Fruit fly (Drosophila melanogaster) whole organism, prepupa: ENCODE measurements around the gene CG15221.

Experiments used
- CG10669 ChIP-seq: fragments of 200-800 bp; sonication (Bioruptor generic); optimal IDR thresholded peaks from 3 replicates; lab custom pipeline; 2018; ENCODE audit warnings: missing biosample characterization, mild to moderate bottlenecking, missing genetic modification characterization, moderate library complexity
- CG11294 ChIP-seq: fragments of 200-800 bp; sonication (Bioruptor generic); IDR thresholded peaks from 2 replicates; pipeline ENCODE4 v1.3.6; 2022; ENCODE audit warnings: missing biosample characterization, missing genetic modification characterization
- CG11762 ChIP-seq: fragments of 200-800 bp; sonication (Bioruptor generic); optimal IDR thresholded peaks from 3 replicates; lab custom pipeline; 2016; ENCODE audit warnings: missing biosample characterization, missing genetic modification characterization; ENCODE audit not compliant: insufficient read depth
- CG15336 ChIP-seq: fragments of 200-800 bp; sonication (Bioruptor generic); IDR thresholded peaks from 2 replicates; pipeline ENCODE4 v1.3.6; 2022; ENCODE audit warnings: missing biosample characterization, missing genetic modification characterization
- CG16779 ChIP-seq: fragments of 200-800 bp; sonication (Bioruptor generic); optimal IDR thresholded peaks from 3 replicates; lab custom pipeline; 2017; ENCODE audit warnings: missing biosample characterization, mild to moderate bottlenecking, missing genetic modification characterization
- CG31627 ChIP-seq: fragments of 200-800 bp; sonication (Bioruptor generic); optimal IDR thresholded peaks from 3 replicates; lab custom pipeline; 2016; ENCODE audit warnings: missing biosample characterization, missing genetic modification characterization
- CG34406 ChIP-seq: fragments of 200-800 bp; sonication (Bioruptor generic); optimal IDR thresholded peaks from 3 replicates; lab custom pipeline; 2016; ENCODE audit warnings: missing biosample characterization, missing genetic modification characterization
- CG3919 ChIP-seq: fragments of 200-800 bp; sonication (Bioruptor generic); optimal IDR thresholded peaks from 3 replicates; lab custom pipeline; 2016; ENCODE audit warnings: missing biosample characterization, missing genetic modification characterization
- CG4318 ChIP-seq: fragments of 200-800 bp; sonication (Bioruptor generic); optimal IDR thresholded peaks from 3 replicates; lab custom pipeline; 2017; ENCODE audit warnings: missing biosample characterization, mild to moderate bottlenecking, missing genetic modification characterization
- CG6276 ChIP-seq: fragments of 200-800 bp; sonication (Bioruptor generic); optimal IDR thresholded peaks from 2 replicates; lab custom pipeline; 2017; ENCODE audit warnings: missing biosample characterization, mild to moderate bottlenecking, missing genetic modification characterization
- CG6792 ChIP-seq: fragments of 200-800 bp; sonication (Bioruptor generic); optimal IDR thresholded peaks from 3 replicates; lab custom pipeline; 2016; ENCODE audit warnings: missing biosample characterization, missing genetic modification characterization
- CG6808 ChIP-seq: fragments of 200-800 bp; sonication (Bioruptor generic); optimal IDR thresholded peaks from 3 replicates; lab custom pipeline; 2017; ENCODE audit warnings: missing biosample characterization, missing genetic modification characterization, mild to moderate bottlenecking, moderate library complexity, missing genetic modification reagents
- CG6854 ChIP-seq: fragments of 200-800 bp; sonication (Bioruptor generic); optimal IDR thresholded peaks from 2 replicates; lab custom pipeline; 2017; ENCODE audit warnings: missing biosample characterization, mild to moderate bottlenecking, missing genetic modification characterization
- CG7368 ChIP-seq: fragments of 200-800 bp; sonication (Bioruptor generic); optimal IDR thresholded peaks from 3 replicates; lab custom pipeline; 2016; ENCODE audit warnings: missing biosample characterization, missing genetic modification characterization
- CG8319 ChIP-seq: fragments of 200-800 bp; sonication (Bioruptor generic); optimal IDR thresholded peaks from 3 replicates; lab custom pipeline; 2016; ENCODE audit warnings: missing biosample characterization, missing genetic modification characterization
- CG8632 ChIP-seq: fragments of 200-800 bp; sonication (Bioruptor generic); optimal IDR thresholded peaks from 3 replicates; lab custom pipeline; 2016; ENCODE audit warnings: missing biosample characterization, missing genetic modification characterization
- CG9139 ChIP-seq: fragments of 200-800 bp; sonication (Bioruptor generic); optimal IDR thresholded peaks from 3 replicates; lab custom pipeline; 2017; ENCODE audit warnings: missing biosample characterization, mild to moderate bottlenecking, missing genetic modification characterization
- Eip75B ChIP-seq: fragments of 200-800 bp; sonication (Bioruptor generic); optimal IDR thresholded peaks from 3 replicates; lab custom pipeline; 2016; ENCODE audit warnings: missing biosample characterization, missing genetic modification characterization
- Eip78C ChIP-seq: fragments of 200-800 bp; sonication (Bioruptor generic); peaks from one replicate; lab custom pipeline; 2016; ENCODE audit warnings: missing biosample characterization, missing genetic modification characterization
- Eip93F ChIP-seq: fragments of 200-800 bp; sonication (Bioruptor generic); optimal IDR thresholded peaks from 2 replicates; lab custom pipeline; 2016; ENCODE audit warnings: missing biosample characterization, mild to moderate bottlenecking, missing genetic modification characterization
- Ets96B ChIP-seq: fragments of 200-800 bp; optimal IDR thresholded peaks from 2 replicates; lab custom pipeline; 2019; ENCODE audit warnings: missing biosample characterization, mild to moderate bottlenecking, missing genetic modification characterization, moderate library complexity
- Gug ChIP-seq: fragments of 200-800 bp; sonication (Bioruptor generic); IDR thresholded peaks from 2 replicates; pipeline ENCODE4 v1.3.6; 2022; ENCODE audit warnings: missing biosample characterization, missing genetic modification characterization
- Hr38 ChIP-seq: sonication (Bioruptor generic); optimal IDR thresholded peaks from 2 replicates; lab custom pipeline; 2016; ENCODE audit warnings: missing biosample characterization, missing genetic modification characterization
- Hr39 ChIP-seq: fragments of 200-800 bp; sonication (Bioruptor generic); optimal IDR thresholded peaks from 2 replicates; lab custom pipeline; 2016; ENCODE audit warnings: missing biosample characterization, missing genetic modification characterization
- Hr4 ChIP-seq: fragments of 200-800 bp; sonication (Bioruptor generic); optimal IDR thresholded peaks from 3 replicates; lab custom pipeline; 2016; ENCODE audit warnings: missing biosample characterization, missing genetic modification characterization
- Lpt ChIP-seq: fragments of 200-800 bp; sonication (Bioruptor generic); optimal IDR thresholded peaks from 3 replicates; lab custom pipeline; 2016; ENCODE audit warnings: missing biosample characterization, missing genetic modification characterization
- Met ChIP-seq: fragments of 200-800 bp; sonication (Bioruptor generic); optimal IDR thresholded peaks from 3 replicates; lab custom pipeline; 2016; ENCODE audit warnings: missing biosample characterization, missing genetic modification characterization
- OdsH ChIP-seq: fragments of 200-800 bp; sonication (Bioruptor generic); optimal IDR thresholded peaks from 3 replicates; lab custom pipeline; 2016; ENCODE audit warnings: missing biosample characterization, missing genetic modification characterization
- Sox102F ChIP-seq: fragments of 200-800 bp; sonication (Bioruptor generic); optimal IDR thresholded peaks from 2 replicates; lab custom pipeline; 2016; ENCODE audit warnings: missing biosample characterization, mild to moderate bottlenecking, missing genetic modification characterization
- Sox14 ChIP-seq: fragments of 200-800 bp; sonication (Bioruptor generic); optimal IDR thresholded peaks from 3 replicates; lab custom pipeline; 2016; ENCODE audit warnings: missing biosample characterization, missing genetic modification characterization
- Sox15 ChIP-seq: fragments of 200-800 bp; sonication (Bioruptor generic); optimal IDR thresholded peaks from 3 replicates; lab custom pipeline; 2016; ENCODE audit warnings: missing biosample characterization, missing genetic modification characterization
- achi ChIP-seq: fragments of 200-800 bp; sonication (Bioruptor generic); optimal IDR thresholded peaks from 3 replicates; lab custom pipeline; 2016; ENCODE audit warnings: missing biosample characterization, missing genetic modification characterization
- acj6 ChIP-seq: fragments of 200-800 bp; sonication (Bioruptor generic); optimal IDR thresholded peaks from 3 replicates; lab custom pipeline; 2016; ENCODE audit warnings: missing biosample characterization, missing genetic modification characterization
- cyc ChIP-seq: fragments of 200-800 bp; sonication (Bioruptor generic); optimal IDR thresholded peaks from 3 replicates; lab custom pipeline; 2016; ENCODE audit warnings: missing biosample characterization, missing genetic modification characterization
- dac ChIP-seq: fragments of 200-800 bp; sonication (Bioruptor generic); optimal IDR thresholded peaks from 2 replicates; lab custom pipeline; 2017; ENCODE audit warnings: missing biosample characterization, mild to moderate bottlenecking, missing genetic modification characterization
- dsx ChIP-seq: fragments of 200-800 bp; optimal IDR thresholded peaks from 3 replicates; lab custom pipeline; 2019; ENCODE audit warnings: missing biosample characterization, mild to moderate bottlenecking, missing genetic modification characterization, moderate library complexity; ENCODE audit not compliant: poor library complexity, severe bottlenecking
- eg ChIP-seq: fragments of 200-800 bp; sonication (Bioruptor generic); IDR thresholded peaks from 3 replicates; pipeline ENCODE4 v1.3.6; 2022; ENCODE audit warnings: missing biosample characterization, missing genetic modification characterization
- fkh ChIP-seq: fragments of 200-800 bp; sonication (Bioruptor generic); optimal IDR thresholded peaks from 3 replicates; lab custom pipeline; 2017; ENCODE audit warnings: missing biosample characterization, mild to moderate bottlenecking, missing genetic modification characterization, moderate library complexity
- net ChIP-seq: fragments of 200-800 bp; sonication (Bioruptor generic); optimal IDR thresholded peaks from 3 replicates; lab custom pipeline; 2016; ENCODE audit warnings: missing biosample characterization, missing genetic modification characterization
- pdm3 ChIP-seq: fragments of 200-800 bp; sonication (Bioruptor generic); optimal IDR thresholded peaks from 3 replicates; lab custom pipeline; 2016; ENCODE audit warnings: missing biosample characterization, missing genetic modification characterization
- salr ChIP-seq, 2 experiments: fragments of 200-800 bp; sonication (Bioruptor generic); optimal IDR thresholded peaks; 3 replicates each; lab custom pipeline; 2016 to 2018; ENCODE audit warnings: missing biosample characterization in 2 of 2, missing genetic modification characterization in 2 of 2, mild to moderate bottlenecking in 1 of 2
- ss ChIP-seq, 2 experiments: fragments of 200-800 bp; sonication (Bioruptor generic); optimal IDR thresholded peaks; 2 replicates in 1 of 2; 3 replicates in 1 of 2; lab custom pipeline; 2017 to 2018; ENCODE audit warnings: mild to moderate bottlenecking in 2 of 2, missing biosample characterization in 2 of 2, missing genetic modification characterization in 2 of 2, moderate library complexity in 1 of 2
- svp ChIP-seq: fragments of 200-800 bp; sonication (Bioruptor generic); peaks from one replicate; lab custom pipeline; 2016; ENCODE audit warnings: missing biosample characterization, missing genetic modification characterization
- topi ChIP-seq: fragments of 200-800 bp; sonication (Bioruptor generic); optimal IDR thresholded peaks from 3 replicates; lab custom pipeline; 2016; ENCODE audit warnings: missing biosample characterization, missing genetic modification characterization
- vri ChIP-seq: fragments of 200-800 bp; sonication (Bioruptor generic); optimal IDR thresholded peaks from 3 replicates; lab custom pipeline; 2016; ENCODE audit warnings: missing biosample characterization, mild to moderate bottlenecking, missing genetic modification characterization

The CG15221 gene

DNA sequence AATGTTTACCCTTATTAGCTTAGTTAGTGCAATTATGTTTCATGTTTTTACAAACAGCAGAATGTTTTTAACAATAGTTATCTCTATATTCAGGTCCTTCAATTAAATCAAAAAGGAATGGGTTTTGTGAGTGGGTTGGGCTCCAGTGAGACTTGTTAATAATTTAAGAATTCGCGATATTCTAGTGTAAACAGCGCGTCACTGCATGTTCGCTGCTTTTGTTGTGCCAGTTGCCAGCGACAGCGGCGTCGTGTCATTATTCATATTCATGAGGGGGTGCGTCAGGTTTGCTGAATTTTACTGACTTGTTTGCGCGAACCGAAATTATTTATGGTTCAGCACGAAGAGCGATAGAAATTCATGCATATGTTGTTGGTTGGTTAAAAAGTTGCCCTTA, 8.8 kb upstream of the CG15221 start, which contains the start of gene Amun (continued):
- TF ChIP-seq Eip93F (no peak), Ets96B (tag; lab: Kevin White, UChicago) (no peak), CG8319 (no peak), dac (GFP tag; lab: Kevin White, UChicago) (no peak), topi (GFP tag; lab: Kevin White, UChicago) (peak; percentile 39), CG9139 (GFP tag; lab: Kevin White, UChicago) (no peak), OdsH (GFP tag; lab: Kevin White, UChicago) (peak; percentile 53), CG8632 (GFP tag; lab: Kevin White, UChicago) (no peak), CG16779 (tag; lab: Kevin White, UChicago) (no peak), CG6792 (GFP tag; lab: Kevin White, UChicago) (peak; percentile 43), ss (GFP tag; optimal IDR thresholded peaks at IDR 0.05; lab: Kevin White, UChicago) (no peak), CG15336 (peak; percentile 18; the same call in 1 of the 2 replicates), CG7368 (GFP tag; lab: Kevin White, UChicago) (peak; percentile 50), CG10669 (GFP tag; lab: Kevin White, UChicago) (peak; percentile 51), eg (GFP tag; lab: Robert Waterston, UW) (peak; percentile 41), svp (peak; percentile 41), Sox14 (GFP tag; lab: Kevin White, UChicago) (peak; percentile 43), fkh (GFP tag; lab: Kevin White, UChicago) (peak; percentile 62), pdm3 (GFP tag; lab: Kevin White, UChicago) (peak; percentile 52)

DNA sequence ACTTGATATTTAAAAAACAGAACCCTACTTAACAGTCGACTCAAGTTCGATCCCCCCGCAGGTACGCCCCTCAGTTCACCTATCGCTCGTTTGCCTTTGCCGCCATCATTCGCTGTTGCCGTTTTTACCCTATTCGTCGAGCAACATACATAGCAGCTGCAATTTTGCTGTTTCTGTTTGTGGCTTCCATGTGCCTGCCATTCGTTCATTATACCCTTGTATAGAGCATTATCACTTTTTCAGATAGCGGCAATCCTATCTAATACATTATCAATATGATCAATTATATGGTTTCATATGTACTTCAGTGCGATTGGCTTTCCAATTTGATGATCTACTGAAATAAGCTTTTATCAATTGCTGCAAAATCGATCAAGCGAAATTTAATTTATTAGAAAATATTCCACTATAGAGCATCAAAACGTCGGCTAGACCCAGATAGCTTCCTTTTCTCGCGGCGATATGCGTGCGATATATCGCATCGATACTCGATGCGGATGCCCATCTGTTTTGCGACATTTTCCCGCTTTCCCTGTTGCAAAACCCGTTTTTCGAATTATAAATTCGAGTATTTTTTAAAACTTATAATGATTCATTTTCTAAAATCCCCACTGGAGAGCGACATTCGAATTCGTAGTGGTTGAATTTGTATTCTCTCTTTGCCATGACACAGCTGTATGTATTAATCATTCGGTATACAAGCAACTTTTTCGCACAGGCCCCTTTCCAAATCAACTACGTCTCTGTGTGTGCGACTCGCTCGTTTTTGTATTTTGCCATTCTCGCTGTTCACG, 7.9 kb upstream of the CG15221 start:
- TF ChIP-seq CG4318 (GFP tag; lab: Kevin White, UChicago) (peak; percentile 83), CG10669 (GFP tag; lab: Kevin White, UChicago) (peak; percentile 94), acj6 (GFP tag; lab: Kevin White, UChicago) (peak; percentile 87), CG6854 (GFP tag; lab: Kevin White, UChicago) (peak; percentile 75), CG7368 (GFP tag; lab: Kevin White, UChicago) (peak; percentile 73), Sox15 (GFP tag; lab: Kevin White, UChicago) (peak; percentile 84), salr (GFP tag; optimal IDR thresholded peaks at IDR 0.05; lab: Kevin White, UChicago) (peak; percentile 74), dsx (GFP tag; lab: Kevin White, UChicago) (peak; percentile 88), CG11762 (GFP tag; lab: Kevin White, UChicago) (peak; percentile 82), CG8319 (peak; percentile 81), vri (GFP tag; lab: Kevin White, UChicago) (peak; percentile 76), fkh (GFP tag; lab: Kevin White, UChicago) (peak; percentile 37), CG15336 (peak; percentile 91), Sox14 (GFP tag; lab: Kevin White, UChicago) (peak; percentile 93), Ets96B (tag; lab: Kevin White, UChicago) (peak; percentile 93), cyc (GFP tag; lab: Kevin White, UChicago) (peak; percentile 90), CG6808 (GFP tag; lab: Kevin White, UChicago) (peak; percentile 91), Met (GFP tag; lab: Kevin White, UChicago) (peak; percentile 91), Lpt (GFP tag; lab: Kevin White, UChicago) (peak; percentile 87), CG9139 (GFP tag; lab: Kevin White, UChicago) (peak; percentile 84), Eip93F (peak; percentile 77), CG11294 (GFP tag; lab: Robert Waterston, UW) (peak; percentile 67), CG34406 (peak; percentile 92), CG3919 (GFP tag; lab: Kevin White, UChicago) (peak; percentile 89), ss (GFP tag; optimal IDR thresholded peaks at IDR 0.05; lab: Kevin White, UChicago) (peak; percentile 88 to 95), dac (GFP tag; lab: Kevin White, UChicago) (peak; percentile 73), CG6792 (GFP tag; lab: Kevin White, UChicago) (peak; percentile 85), topi (GFP tag; lab: Kevin White, UChicago) (peak; percentile 93), Hr38 (GFP tag; lab: Kevin White, UChicago) (no peak), Sox102F (GFP tag; lab: Kevin White, UChicago) (peak; percentile 92), Gug (GFP tag; lab: Robert Waterston, UW) (peak; percentile 81), Hr4 (GFP tag; lab: Kevin White, UChicago) (peak; percentile 87), net (GFP tag; lab: Kevin White, UChicago) (peak; percentile 92), Hr39 (peak; percentile 90), Eip78C (GFP tag; lab: Kevin White, UChicago) (peak; percentile 99), CG31627 (peak; percentile 88), achi (GFP tag; lab: Kevin White, UChicago) (peak; percentile 82), svp (peak; percentile 95), CG6276 (peak; percentile 93), Eip75B (GFP tag; lab: Kevin White, UChicago) (peak; percentile 89)
